Worm (Caenorhabditis elegans) whole organism, L1 larva: ENCODE measurements around the gene zim-1.

Source experiments
- blmp-1 ChIP-seq: fragments of 150-350 bp; optimal IDR thresholded peaks from 2 replicates; lab custom pipeline; 2014; ENCODE audit warnings: missing biosample characterization, missing genetic modification characterization
- dsc-1 ChIP-seq: sonication (generic microtip); optimal IDR thresholded peaks from 2 replicates; lab custom pipeline; 2016; ENCODE audit warnings: mild to moderate bottlenecking, missing genetic modification characterization, missing compliant biosample characterization
- elt-3 ChIP-seq, 6 experiments: fragments of 150-350 bp in 1 of 6; sonication (generic microtip); optimal IDR thresholded peaks; 2 replicates each; lab custom pipeline; 2017 to 2018; ENCODE audit warnings: missing biosample characterization in 6 of 6, missing genetic modification characterization in 6 of 6, inconsistent platforms in 1 of 6
- fos-1 ChIP-seq: fragments of 150-350 bp; optimal IDR thresholded peaks from 2 replicates; lab custom pipeline; 2014; ENCODE audit warnings: missing biosample characterization, missing genetic modification characterization
- hlh-4 ChIP-seq: sonication (generic microtip); optimal IDR thresholded peaks from 2 replicates; lab custom pipeline; 2016; ENCODE audit warnings: mild to moderate bottlenecking, missing genetic modification characterization, missing compliant biosample characterization
- nhr-71 ChIP-seq: sonication (generic microtip); optimal IDR thresholded peaks from 2 replicates; lab custom pipeline; 2016; ENCODE audit warnings: mild to moderate bottlenecking, missing genetic modification characterization, moderate library complexity, missing compliant biosample characterization
- pag-3 ChIP-seq: sonication (generic microtip); optimal IDR thresholded peaks from 2 replicates; lab custom pipeline; 2017; ENCODE audit warnings: missing genetic modification characterization, mild to moderate bottlenecking, missing compliant biosample characterization, antibody characterized with exemption, borderline replicate concordance; ENCODE audit not compliant: insufficient read depth
- skn-1 ChIP-seq: fragments of 150-350 bp; optimal IDR thresholded peaks from 2 replicates; lab custom pipeline; 2014; ENCODE audit warnings: missing biosample characterization, missing genetic modification characterization
- sptf-1 ChIP-seq: fragments of 150-350 bp; optimal IDR thresholded peaks from 2 replicates; lab custom pipeline; 2014; ENCODE audit warnings: missing biosample characterization, missing genetic modification characterization
- sup-37 ChIP-seq: fragments of 200-800 bp; sonication (Bioruptor generic); optimal IDR thresholded peaks from 2 replicates; lab custom pipeline; 2018; ENCODE audit warnings: mild to moderate bottlenecking, missing genetic modification characterization, missing compliant biosample characterization
- unc-86 ChIP-seq: sonication (generic microtip); optimal IDR thresholded peaks from 2 replicates; lab custom pipeline; 2016; ENCODE audit warnings: missing genetic modification characterization, missing compliant biosample characterization
- zag-1 ChIP-seq: fragments of 150-350 bp; optimal IDR thresholded peaks from 2 replicates; lab custom pipeline; 2014; ENCODE audit warnings: missing biosample characterization, missing genetic modification characterization

Gene zim-1

DNA sequence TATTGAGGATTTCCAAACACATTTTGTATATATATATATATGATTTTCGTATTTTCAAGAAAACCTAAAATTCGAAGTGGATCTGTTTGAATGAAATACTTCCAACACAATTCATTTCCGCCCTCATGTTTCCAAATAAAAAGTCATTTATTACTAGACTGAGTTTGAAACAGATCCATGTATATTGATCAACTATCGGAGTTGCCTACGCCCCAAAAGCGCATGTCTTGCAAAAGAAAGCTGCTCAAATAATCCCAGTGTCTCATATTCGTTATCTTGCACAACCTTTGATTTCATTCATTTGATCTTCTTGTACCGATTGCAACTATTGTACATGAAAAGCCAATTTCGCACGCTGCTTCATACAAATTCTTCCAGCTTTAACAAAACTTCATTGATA, 55.8 kb downstream of the zim-1 start, which contains the start of gene R09H10.2:
R09H10.2 (plus strand) TSS at position 301 of the 400 bp plus-strand sequence.
- TF ChIP-seq fos-1 = no peak
- no peak for TF ChIP-seq unc-86
- no peak for TF ChIP-seq elt-3 (tag; optimal IDR thresholded peaks at IDR 0.05; lab: Kevin White, UChicago)
- no peak for TF ChIP-seq sptf-1
- TF ChIP-seq pag-3 = no peak
- TF ChIP-seq nhr-71 (tag; lab: Kevin White, UChicago) = no peak
- no peak for TF ChIP-seq skn-1 (tag; lab: Kevin White, UChicago)
- no peak for TF ChIP-seq zag-1 (tag; lab: Kevin White, UChicago)
- no peak for TF ChIP-seq blmp-1 (tag; lab: Kevin White, UChicago)
- no peak for TF ChIP-seq dsc-1 (tag; lab: Kevin White, UChicago)
- TF ChIP-seq sup-37 (GFP tag; lab: Kevin White, UChicago) = no peak
- TF ChIP-seq hlh-4 (tag; lab: Kevin White, UChicago) = no peak
